Worm (Caenorhabditis elegans) whole organism, late embryonic: Measurements from ENCODE around the gene C37C3.2.

ENCODE experiments used
- C08G9.2 ChIP-seq: sonication (generic microtip); optimal IDR thresholded peaks from 2 replicates; lab custom pipeline; 2016; ENCODE audit warnings: mild to moderate bottlenecking, missing genetic modification characterization, moderate library complexity, missing compliant biosample characterization
- K02D7.2 ChIP-seq: sonication (generic microtip); optimal IDR thresholded peaks from 2 replicates; lab custom pipeline; 2017; ENCODE audit warnings: mild to moderate bottlenecking, missing genetic modification characterization, missing compliant biosample characterization
- T23F11.4 ChIP-seq: fragments of 200-800 bp; sonication (Bioruptor generic); optimal IDR thresholded peaks from 2 replicates; lab custom pipeline; 2018; ENCODE audit warnings: mild to moderate bottlenecking, missing genetic modification characterization, missing compliant biosample characterization
- ama-1 ChIP-seq: fragments of 150-350 bp; optimal IDR thresholded peaks from 2 replicates; lab custom pipeline; 2014
- ceh-18 ChIP-seq: sonication (generic microtip); optimal IDR thresholded peaks from 2 replicates; lab custom pipeline; 2016; ENCODE audit warnings: missing genetic modification characterization, missing compliant biosample characterization
- ceh-19 ChIP-seq: fragments of 200-800 bp; sonication (Bioruptor generic); optimal IDR thresholded peaks from 2 replicates; lab custom pipeline; 2018; ENCODE audit warnings: mild to moderate bottlenecking, missing genetic modification characterization, missing compliant biosample characterization
- ceh-2 ChIP-seq: sonication (generic microtip); optimal IDR thresholded peaks from 2 replicates; lab custom pipeline; 2016; ENCODE audit warnings: missing genotype, missing genetic modification characterization, missing compliant biosample characterization
- ceh-22 ChIP-seq: sonication (generic microtip); optimal IDR thresholded peaks from 2 replicates; lab custom pipeline; 2017; ENCODE audit warnings: missing biosample characterization, missing genetic modification characterization
- ceh-34 ChIP-seq: sonication (generic microtip); optimal IDR thresholded peaks from 2 replicates; lab custom pipeline; 2016; ENCODE audit warnings: mild to moderate bottlenecking, missing genetic modification characterization, missing compliant biosample characterization
- ceh-45 ChIP-seq: fragments of 200-800 bp; sonication (Bioruptor generic); IDR thresholded peaks from 2 replicates; pipeline ENCODE4 v1.3.6; 2022; ENCODE audit warnings: missing genetic modification reagents, missing genetic modification characterization, missing compliant biosample characterization
- ceh-48 ChIP-seq: sonication (generic microtip); optimal IDR thresholded peaks from 2 replicates; lab custom pipeline; 2016; ENCODE audit warnings: missing genetic modification characterization, inconsistent platforms, missing compliant biosample characterization
- elt-2 ChIP-seq: sonication (generic microtip); optimal IDR thresholded peaks from 2 replicates; lab custom pipeline; 2016; ENCODE audit warnings: missing genetic modification reagents, missing genetic modification characterization, missing compliant biosample characterization
- elt-4 ChIP-seq: sonication (generic microtip); optimal IDR thresholded peaks from 2 replicates; lab custom pipeline; 2016; ENCODE audit warnings: missing genetic modification characterization, missing compliant biosample characterization
- ets-4 ChIP-seq: sonication (generic microtip); optimal IDR thresholded peaks from 2 replicates; lab custom pipeline; 2016; ENCODE audit warnings: missing genetic modification characterization, missing compliant biosample characterization
- eyg-1 ChIP-seq: sonication (generic microtip); optimal IDR thresholded peaks from 2 replicates; lab custom pipeline; 2016; ENCODE audit warnings: missing genotype, missing genetic modification characterization, missing compliant biosample characterization
- fax-1 ChIP-seq: sonication (generic microtip); optimal IDR thresholded peaks from 2 replicates; lab custom pipeline; 2016; ENCODE audit warnings: missing genotype, missing genetic modification characterization, missing compliant biosample characterization
- fkh-10 ChIP-seq: fragments of 150-350 bp; optimal IDR thresholded peaks from 2 replicates; lab custom pipeline; 2014; ENCODE audit warnings: missing biosample characterization, missing genetic modification reagents, missing genetic modification characterization
- fkh-6 ChIP-seq: sonication (generic microtip); optimal IDR thresholded peaks from 2 replicates; lab custom pipeline; 2016; ENCODE audit warnings: missing genetic modification characterization, missing compliant biosample characterization
- hlh-30 ChIP-seq: sonication (generic microtip); optimal IDR thresholded peaks from 2 replicates; lab custom pipeline; 2017; ENCODE audit warnings: antibody characterized with exemption, missing genetic modification characterization, missing compliant biosample characterization; ENCODE audit not compliant: insufficient read depth
- hlh-6 ChIP-seq: sonication (generic microtip); optimal IDR thresholded peaks from 2 replicates; lab custom pipeline; 2016; ENCODE audit warnings: missing genotype, missing genetic modification characterization, missing compliant biosample characterization
- lin-11 ChIP-seq: fragments of 200-800 bp; sonication (Bioruptor generic); optimal IDR thresholded peaks from 2 replicates; lab custom pipeline; 2018; ENCODE audit warnings: mild to moderate bottlenecking, missing genetic modification characterization, missing compliant biosample characterization
- nfya-1 ChIP-seq: sonication (generic microtip); optimal IDR thresholded peaks from 2 replicates; lab custom pipeline; 2017; ENCODE audit warnings: missing genetic modification characterization, mild to moderate bottlenecking, missing compliant biosample characterization, antibody characterized with exemption, moderate library complexity
- nhr-11 ChIP-seq: fragments of 150-350 bp; optimal IDR thresholded peaks from 2 replicates; lab custom pipeline; 2014; ENCODE audit warnings: missing biosample characterization, missing genetic modification characterization
- npax-4 ChIP-seq: sonication (generic microtip); optimal IDR thresholded peaks from 2 replicates; lab custom pipeline; 2016; ENCODE audit warnings: missing genetic modification characterization, missing compliant biosample characterization
- odd-2 ChIP-seq: sonication (generic microtip); optimal IDR thresholded peaks from 2 replicates; lab custom pipeline; 2017; ENCODE audit warnings: antibody characterized with exemption, mild to moderate bottlenecking, missing genetic modification characterization, missing compliant biosample characterization
- pag-3 ChIP-seq: sonication (generic microtip); optimal IDR thresholded peaks from 2 replicates; lab custom pipeline; 2016; ENCODE audit warnings: missing compliant biosample characterization, missing genetic modification characterization, borderline replicate concordance
- pat-9 ChIP-seq: fragments of 200-800 bp; sonication (Bioruptor generic); optimal IDR thresholded peaks from 2 replicates; lab custom pipeline; 2018; ENCODE audit warnings: mild to moderate bottlenecking, missing genetic modification characterization, moderate library complexity, missing compliant biosample characterization
- pax-1 ChIP-seq: fragments of 150-350 bp; optimal IDR thresholded peaks from 2 replicates; lab custom pipeline; 2014; ENCODE audit warnings: missing biosample characterization, missing genetic modification characterization
- pqm-1 ChIP-seq: sonication (generic microtip); optimal IDR thresholded peaks from 2 replicates; lab custom pipeline; 2016; ENCODE audit warnings: missing genetic modification characterization, missing compliant biosample characterization
- ref-2 ChIP-seq: sonication (generic microtip); optimal IDR thresholded peaks from 2 replicates; lab custom pipeline; 2016; ENCODE audit warnings: missing genetic modification characterization, missing compliant biosample characterization
- rnt-1 ChIP-seq: sonication (generic microtip); optimal IDR thresholded peaks from 2 replicates; lab custom pipeline; 2016; ENCODE audit warnings: missing genetic modification characterization, missing compliant biosample characterization
- sox-4 ChIP-seq: sonication (generic microtip); optimal IDR thresholded peaks from 2 replicates; lab custom pipeline; 2017; ENCODE audit warnings: mild to moderate bottlenecking, missing genetic modification characterization, inconsistent platforms, missing compliant biosample characterization
- tbx-2 ChIP-seq: sonication (generic microtip); optimal IDR thresholded peaks from 2 replicates; lab custom pipeline; 2016; ENCODE audit warnings: missing genetic modification characterization, missing compliant biosample characterization
- unc-3 ChIP-seq, 2 experiments: fragments of 200-800 bp in 1 of 2; sonication (Bioruptor generic) in 1 of 2; sonication (generic microtip) in 1 of 2; conservative IDR thresholded peaks in 1 of 2; optimal IDR thresholded peaks in 1 of 2; 2 replicates each; pipeline versions ENCODE4 v1.3.6 to Lab custom; 2016 to 2022; ENCODE audit warnings: missing compliant biosample characterization in 2 of 2, missing genetic modification characterization in 2 of 2, missing genetic modification reagents in 1 of 2
- unc-86 ChIP-seq: sonication (generic microtip); optimal IDR thresholded peaks from 2 replicates; lab custom pipeline; 2016; ENCODE audit warnings: missing genetic modification characterization, missing compliant biosample characterization
- zip-5 ChIP-seq: sonication (generic microtip); optimal IDR thresholded peaks from 2 replicates; lab custom pipeline; 2016; ENCODE audit warnings: missing genetic modification characterization, missing compliant biosample characterization

The C37C3.2 gene

DNA sequence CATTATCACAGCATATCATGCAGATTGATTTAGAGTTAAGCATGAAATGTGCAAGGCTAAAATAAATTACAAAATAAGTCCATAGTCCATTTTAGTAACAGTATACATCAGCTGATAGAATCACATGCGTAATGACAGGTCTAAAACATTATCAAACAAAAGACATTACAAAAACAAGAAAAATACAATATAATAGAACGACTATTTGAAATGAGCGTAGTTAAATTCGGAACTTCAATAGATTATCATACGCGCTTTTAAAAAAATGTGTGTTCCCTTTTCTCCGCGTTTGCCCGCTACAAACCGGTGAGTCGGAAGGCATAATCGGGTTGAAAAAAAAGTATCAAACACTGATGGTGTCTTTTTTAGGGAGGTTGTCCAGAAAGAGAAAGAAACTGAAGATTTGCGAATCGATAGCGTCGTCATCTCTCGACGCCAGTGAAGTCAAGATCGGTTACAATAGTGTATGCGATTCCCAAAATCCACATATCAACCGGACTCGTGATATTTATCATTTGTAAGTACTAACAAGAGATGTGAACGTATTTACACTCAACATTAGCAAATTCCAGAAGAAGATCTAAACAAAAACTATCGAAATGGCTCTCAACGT is at the start of gene C37C3.2:
TSS of gene C37C3.2 (plus strand) at position 563 of the 613 bp plus-strand sequence.
- TF ChIP-seq eyg-1 (tag; lab: Kevin White, UChicago) (no peak), unc-86 (no peak), ceh-34 (tag; lab: Kevin White, UChicago) (no peak), hlh-6 (tag; lab: Kevin White, UChicago) (no peak), unc-3 (GFP tag; conservative IDR thresholded peaks at IDR 0.05; lab: Robert Waterston, UW) (no peak), unc-3 (tag; optimal IDR thresholded peaks at IDR 0.05; lab: Kevin White, UChicago) (no peak), ceh-19 (GFP tag; lab: Kevin White, UChicago) (no peak), odd-2 (tag; lab: Kevin White, UChicago) (no peak), sox-4 (tag; lab: Kevin White, UChicago) (no peak), K02D7.2 (no peak), rnt-1 (tag; lab: Kevin White, UChicago) (no peak), ceh-2 (tag; lab: Kevin White, UChicago) (no peak), ama-1 (lab: Kevin White, UChicago) (no peak), pat-9 (no peak), fax-1 (tag; lab: Kevin White, UChicago) (no peak), pax-1 (tag; lab: Kevin White, UChicago) (no peak)
- TF ChIP-seq, all 69 proteins: peak for 0

DNA sequence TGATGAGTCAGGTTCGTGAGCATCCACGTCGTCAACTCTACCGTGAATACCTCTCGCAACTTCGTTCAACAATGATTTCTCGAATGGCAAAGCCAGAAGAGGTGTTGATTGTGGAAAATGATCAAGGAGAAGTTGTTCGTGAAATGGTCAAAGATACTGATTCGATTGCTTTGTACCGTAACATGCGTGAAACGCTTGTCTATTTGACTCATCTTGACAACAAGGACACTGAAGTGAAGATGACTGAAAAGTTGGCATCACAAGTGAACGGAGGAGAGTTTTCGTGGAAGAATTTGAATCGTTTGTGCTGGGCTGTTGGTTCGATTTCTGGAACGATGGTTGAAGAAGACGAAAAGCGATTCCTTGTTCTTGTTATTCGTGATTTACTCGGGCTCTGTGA is 49.1 kb upstream of the C37C3.2 start:
- TF ChIP-seq ceh-48 (tag; lab: Kevin White, UChicago) (no peak), ceh-45 (no peak), ets-4 (tag; lab: Kevin White, UChicago) (no peak)

DNA sequence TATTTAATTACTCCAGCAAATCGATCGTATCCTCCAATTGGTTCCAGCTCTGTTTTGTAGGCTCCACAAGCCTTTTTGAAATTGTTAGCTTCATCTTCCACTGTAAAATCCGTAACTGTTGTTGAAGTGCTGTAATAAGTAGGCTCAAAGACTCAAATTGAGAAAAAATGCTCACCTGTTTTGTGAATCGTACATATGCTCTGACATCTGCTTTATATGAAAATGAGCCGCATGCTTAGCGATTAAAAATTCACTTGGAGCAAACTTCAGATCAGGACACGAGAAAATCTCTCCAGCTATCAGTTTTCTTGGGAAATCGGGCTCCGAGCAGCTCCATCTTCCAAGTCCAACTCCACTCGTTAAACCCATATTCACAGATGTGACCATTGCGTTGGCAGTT is 47.3 kb upstream of the C37C3.2 start:
- TF ChIP-seq pag-3 (tag; lab: Kevin White, UChicago) (no peak), elt-4 (tag; lab: Kevin White, UChicago) (no peak), T23F11.4 (GFP tag; lab: Kevin White, UChicago) (no peak), tbx-2 (no peak), zip-5 (tag; lab: Kevin White, UChicago) (no peak), eyg-1 (tag; lab: Kevin White, UChicago) (no peak), lin-11 (tag; lab: Kevin White, UChicago) (no peak), ama-1 (lab: Kevin White, UChicago) (no peak), ceh-34 (tag; lab: Kevin White, UChicago) (no peak), sox-4 (tag; lab: Kevin White, UChicago) (no peak), rnt-1 (tag; lab: Kevin White, UChicago) (no peak), odd-2 (tag; lab: Kevin White, UChicago) (no peak), ceh-22 (tag; lab: Kevin White, UChicago) (no peak), npax-4 (tag; lab: Kevin White, UChicago) (no peak), nhr-11 (tag; lab: Kevin White, UChicago) (no peak)

DNA sequence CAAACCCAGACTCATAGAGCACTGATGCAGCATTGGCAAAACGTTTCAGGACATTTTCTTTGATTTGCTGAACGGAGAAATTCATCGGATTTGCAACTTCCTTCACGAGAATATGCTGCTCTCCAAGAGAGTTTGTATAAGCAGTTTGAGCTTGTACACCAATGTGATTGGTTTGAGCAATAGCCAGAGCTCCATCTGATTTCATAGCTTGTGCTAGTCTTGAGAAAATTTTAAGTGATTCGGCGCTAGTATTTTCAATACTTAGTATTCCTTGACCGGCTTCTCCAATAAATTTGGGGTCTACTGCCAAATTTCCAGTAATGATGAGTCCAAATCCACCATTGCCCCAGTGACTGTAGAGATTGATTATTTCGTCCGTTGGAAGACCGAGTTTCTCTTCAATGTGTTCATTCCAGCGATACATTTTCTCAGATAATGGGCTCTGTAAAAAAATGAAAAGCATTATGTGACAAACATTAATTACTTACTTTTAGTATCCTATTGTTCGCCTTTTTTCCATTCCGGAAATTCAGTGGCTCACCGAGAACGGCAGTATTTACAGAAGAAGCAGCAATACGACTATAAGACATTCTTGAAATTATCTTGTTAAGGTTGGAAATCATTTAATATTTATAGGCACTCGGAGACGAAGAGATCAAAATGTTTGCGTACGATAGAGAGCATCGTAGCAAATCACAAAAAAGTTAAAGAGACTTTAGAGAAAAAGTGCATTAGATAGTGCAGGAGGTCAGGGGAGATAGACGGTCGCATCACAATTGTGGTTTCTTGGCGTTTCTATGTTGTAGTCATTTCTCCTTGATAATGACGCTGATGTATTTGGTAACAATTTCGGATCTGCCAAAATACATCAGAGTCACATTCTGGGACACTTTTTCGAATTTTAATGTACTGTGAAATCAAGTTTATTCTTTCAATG is 46.2 kb upstream of the C37C3.2 start, which contains the start of gene ZK742.3:
TSS of gene ZK742.3 (minus strand) at position 593 of the 937 bp plus-strand sequence.
- TF ChIP-seq fkh-6 (tag; lab: Kevin White, UChicago) (no peak), ceh-19 (GFP tag; lab: Kevin White, UChicago) (no peak), pag-3 (tag; lab: Kevin White, UChicago) (no peak), nfya-1 (tag; lab: Kevin White, UChicago) (no peak), elt-2 (no peak), hlh-30 (no peak), ceh-18 (tag; lab: Kevin White, UChicago) (no peak), pqm-1 (tag; lab: Kevin White, UChicago) (no peak), C08G9.2 (tag; lab: Kevin White, UChicago) (no peak), ref-2 (tag; lab: Kevin White, UChicago) (no peak), fkh-10 (GFP tag; lab: Kevin White, UChicago) (no peak)
